Fruit fly (Drosophila melanogaster): ENCODE measurements around the gene CG13766.

DNA sequence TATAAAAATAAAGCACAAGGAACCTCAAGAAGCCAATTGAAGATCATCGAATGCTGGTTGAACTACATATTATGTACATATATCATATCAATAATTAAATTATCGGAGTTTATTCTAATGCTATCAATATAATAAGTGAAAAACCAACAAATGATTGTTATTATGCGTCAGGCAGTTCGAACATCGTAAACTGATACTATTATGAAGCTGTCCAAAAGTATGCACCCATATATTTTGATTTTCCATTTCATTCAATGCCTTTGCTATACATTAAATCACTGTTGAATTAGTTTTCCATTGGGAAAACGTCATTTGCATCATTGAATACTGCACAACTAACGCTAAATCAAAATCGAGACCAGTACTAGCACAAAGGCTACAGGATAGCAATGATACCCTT, 13.6 kb downstream of the CG13766 start:
- TF ChIP-seq usp (GFP tag; optimal IDR thresholded peaks at IDR 0.05) (no peak), CG8478 (optimal IDR thresholded peaks at IDR 0.05) (no peak), Dll (optimal IDR thresholded peaks at IDR 0.05) (no peak), psq (optimal IDR thresholded peaks at IDR 0.05) (no peak), pan (optimal IDR thresholded peaks at IDR 0.05) (no peak)
